Worm (Caenorhabditis elegans) whole organism, L4 larva: Measurements from ENCODE around the gene wapl-1.

Source experiments
- R02D3.7 ChIP-seq: fragments of 150-350 bp; sonication (generic microtip); optimal IDR thresholded peaks from 3 replicates; lab custom pipeline; 2014; ENCODE audit warnings: missing biosample characterization, missing genetic modification characterization
- Y48G9A.11 ChIP-seq: fragments of 200-800 bp; sonication (Bioruptor generic); IDR thresholded peaks from 2 replicates; pipeline ENCODE4 v1.3.6; 2022; ENCODE audit warnings: missing genetic modification reagents, missing genetic modification characterization, missing compliant biosample characterization
- Y5F2A.4 ChIP-seq: fragments of 200-800 bp; sonication (Bioruptor generic); optimal IDR thresholded peaks from 2 replicates; lab custom pipeline; 2018; ENCODE audit warnings: mild to moderate bottlenecking, missing genetic modification characterization, missing compliant biosample characterization
- ZK546.5 ChIP-seq, 2 experiments: sonication (generic microtip); optimal IDR thresholded peaks; 2 replicates each; lab custom pipeline; 2017; ENCODE audit warnings: missing biosample characterization in 2 of 2, missing genetic modification characterization in 2 of 2
- ama-1 ChIP-seq: fragments of 150-350 bp; optimal IDR thresholded peaks from 2 replicates; lab custom pipeline; 2014; ENCODE audit warnings: inconsistent platforms, mixed read lengths
- mdl-1 ChIP-seq, 2 experiments: fragments of 150-350 bp in 1 of 2; sonication (generic microtip) in 1 of 2; optimal IDR thresholded peaks; 2 replicates each; lab custom pipeline; 2014 to 2017; ENCODE audit warnings: missing biosample characterization in 2 of 2, missing genetic modification characterization in 2 of 2
- nhr-48 ChIP-seq: sonication (generic microtip); optimal IDR thresholded peaks from 2 replicates; lab custom pipeline; 2016; ENCODE audit warnings: mild to moderate bottlenecking, missing genetic modification characterization, missing compliant biosample characterization
- pha-4 ChIP-seq, 2 experiments: fragments of 150-350 bp in 1 of 2; fragments of 200-800 bp in 1 of 2; sonication (Bioruptor generic) in 1 of 2; IDR thresholded peaks in 1 of 2; optimal IDR thresholded peaks in 1 of 2; 2 replicates each; pipeline versions ENCODE4 v1.3.6 to Lab custom; 2014 to 2022; ENCODE audit warnings: missing genetic modification characterization in 2 of 2, missing genetic modification reagents in 2 of 2, missing biosample characterization in 1 of 2, missing compliant biosample characterization in 1 of 2
- snpc-4 ChIP-seq: fragments of 150-350 bp; optimal IDR thresholded peaks from 2 replicates; lab custom pipeline; 2014; ENCODE audit warnings: missing biosample characterization, missing genetic modification characterization
- zag-1 ChIP-seq: fragments of 150-350 bp; optimal IDR thresholded peaks from 2 replicates; lab custom pipeline; 2014; ENCODE audit warnings: missing biosample characterization, missing genetic modification characterization

DNA sequence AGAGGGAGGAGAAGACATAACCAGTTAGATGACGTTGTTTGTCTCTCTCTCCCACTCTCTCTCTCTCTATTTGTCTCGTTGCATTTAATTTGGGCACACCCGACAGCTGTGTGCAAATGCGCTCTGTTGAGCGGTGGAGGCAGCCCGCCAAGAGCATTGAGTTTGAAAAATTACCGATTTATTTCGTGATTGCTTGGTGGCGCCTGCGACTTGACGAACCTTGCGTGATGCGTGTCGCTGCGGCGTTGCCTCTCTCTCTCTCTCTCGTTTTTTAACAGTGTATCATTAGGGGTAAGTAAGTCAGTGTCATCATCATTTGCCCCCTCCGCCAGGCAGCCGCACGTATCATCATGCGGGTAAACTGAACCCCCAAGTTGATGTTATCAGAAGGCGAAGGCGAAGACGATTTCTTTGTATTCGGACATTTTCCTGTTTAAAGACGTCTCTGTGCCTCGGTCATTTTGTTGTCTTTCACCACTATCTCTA, 39.4 kb downstream of the wapl-1 start:
- TF ChIP-seq ZK546.5 (tag; optimal IDR thresholded peaks at IDR 0.05; lab: Kevin White, UChicago) (no peak), Y5F2A.4 (GFP tag; lab: Kevin White, UChicago) (no peak), pha-4 (GFP tag; IDR thresholded peaks at IDR 0.05; lab: Robert Waterston, UW) (no peak), pha-4 (tag; optimal IDR thresholded peaks at IDR 0.05; lab: Kevin White, UChicago) (no peak), nhr-48 (tag; lab: Kevin White, UChicago) (peak; percentile 59), Y48G9A.11 (GFP tag; lab: Robert Waterston, UW) (no peak), zag-1 (tag; lab: Kevin White, UChicago) (no peak), mdl-1 (tag; optimal IDR thresholded peaks at IDR 0.05; lab: Kevin White, UChicago) (peak; percentile 32 to 58), ama-1 (peak; percentile 40), R02D3.7 (tag; lab: Kevin White, UChicago) (no peak), snpc-4 (no peak)
